Worm (Caenorhabditis elegans) whole organism, mixed stage, embryonic: ENCODE results near the gene T16D1.1.

ENCODE experiments used
- M03D4.4 ChIP-seq: sonication (generic microtip); optimal IDR thresholded peaks from 2 replicates; lab custom pipeline; 2017; ENCODE audit warnings: mild to moderate bottlenecking, missing genetic modification characterization, missing compliant biosample characterization
- blmp-1 ChIP-seq: fragments of 150-350 bp; optimal IDR thresholded peaks from 2 replicates; lab custom pipeline; 2014; ENCODE audit warnings: missing biosample characterization, missing genetic modification characterization
- ceh-39 ChIP-seq: fragments of 150-350 bp; optimal IDR thresholded peaks from 2 replicates; lab custom pipeline; 2014; ENCODE audit warnings: missing biosample characterization, missing genetic modification characterization
- ceh-43 ChIP-seq: fragments of 200-800 bp; sonication (Bioruptor generic); optimal IDR thresholded peaks from 2 replicates; lab custom pipeline; 2018; ENCODE audit warnings: mild to moderate bottlenecking, missing genetic modification characterization, moderate library complexity, missing compliant biosample characterization
- ceh-83 ChIP-seq: fragments of 200-800 bp; sonication (Bioruptor generic); optimal IDR thresholded peaks from 2 replicates; lab custom pipeline; 2018; ENCODE audit warnings: mild to moderate bottlenecking, missing genetic modification characterization, missing compliant biosample characterization
- ces-1 ChIP-seq: fragments of 150-350 bp; optimal IDR thresholded peaks from 2 replicates; lab custom pipeline; 2014; ENCODE audit warnings: missing biosample characterization, missing genetic modification reagents, missing genetic modification characterization
- cnd-1 ChIP-seq: fragments of 200-800 bp; sonication (Bioruptor generic); optimal IDR thresholded peaks from 2 replicates; lab custom pipeline; 2018; ENCODE audit warnings: mild to moderate bottlenecking, missing genetic modification characterization, missing compliant biosample characterization
- drap-1 ChIP-seq: fragments of 200-800 bp; sonication (Bioruptor generic); optimal IDR thresholded peaks from 3 replicates; lab custom pipeline; 2018; ENCODE audit warnings: mild to moderate bottlenecking, missing genetic modification characterization, missing compliant biosample characterization
- elt-1 ChIP-seq: sonication (generic microtip); optimal IDR thresholded peaks from 2 replicates; lab custom pipeline; 2017; ENCODE audit warnings: missing genetic modification characterization, mild to moderate bottlenecking, missing compliant biosample characterization, antibody characterized with exemption, moderate library complexity, borderline replicate concordance; ENCODE audit not compliant: insufficient read depth
- elt-3 ChIP-seq: fragments of 150-350 bp; optimal IDR thresholded peaks from 2 replicates; lab custom pipeline; 2014; ENCODE audit warnings: missing biosample characterization, missing genetic modification characterization
- flh-1 ChIP-seq: fragments of 200-800 bp; sonication (Bioruptor generic); optimal IDR thresholded peaks from 2 replicates; lab custom pipeline; 2018; ENCODE audit warnings: mild to moderate bottlenecking, missing genetic modification characterization, moderate library complexity, missing compliant biosample characterization
- ham-2 ChIP-seq: fragments of 200-800 bp; sonication (Bioruptor generic); optimal IDR thresholded peaks from 2 replicates; lab custom pipeline; 2018; ENCODE audit warnings: mild to moderate bottlenecking, missing genetic modification characterization, missing compliant biosample characterization
- hlh-1 ChIP-seq: fragments of 150-350 bp; optimal IDR thresholded peaks from 2 replicates; lab custom pipeline; 2014; ENCODE audit warnings: missing biosample characterization, missing genetic modification reagents, missing genetic modification characterization
- lin-13 ChIP-seq: fragments of 150-350 bp; optimal IDR thresholded peaks from 2 replicates; lab custom pipeline; 2014; ENCODE audit warnings: missing biosample characterization, missing genetic modification characterization
- lin-32 ChIP-seq: fragments of 200-800 bp; sonication (Bioruptor generic); optimal IDR thresholded peaks from 2 replicates; lab custom pipeline; 2018; ENCODE audit warnings: mild to moderate bottlenecking, missing genetic modification characterization, missing compliant biosample characterization
- lsy-2 ChIP-seq: fragments of 150-350 bp; optimal IDR thresholded peaks from 2 replicates; lab custom pipeline; 2014; ENCODE audit warnings: missing biosample characterization, missing genetic modification characterization
- mab-5 ChIP-seq: fragments of 150-350 bp; optimal IDR thresholded peaks from 2 replicates; lab custom pipeline; 2014; ENCODE audit warnings: missing biosample characterization, missing genetic modification characterization
- mls-2 ChIP-seq: sonication (generic microtip); optimal IDR thresholded peaks from 2 replicates; lab custom pipeline; 2016; ENCODE audit warnings: mild to moderate bottlenecking, missing genetic modification characterization, moderate library complexity, missing compliant biosample characterization
- nhr-237 ChIP-seq: fragments of 150-350 bp; optimal IDR thresholded peaks from 2 replicates; lab custom pipeline; 2014; ENCODE audit warnings: missing biosample characterization, missing genetic modification characterization
- nhr-28 ChIP-seq: fragments of 150-350 bp; optimal IDR thresholded peaks from 2 replicates; lab custom pipeline; 2014; ENCODE audit warnings: missing biosample characterization, missing genetic modification characterization
- pha-4 ChIP-seq: fragments of 150-350 bp; optimal IDR thresholded peaks from 2 replicates; lab custom pipeline; 2018; ENCODE audit warnings: missing biosample characterization, missing genetic modification reagents, missing genetic modification characterization
- sem-2 ChIP-seq: fragments of 200-800 bp; sonication (Bioruptor generic); optimal IDR thresholded peaks from 2 replicates; lab custom pipeline; 2018; ENCODE audit warnings: mild to moderate bottlenecking, missing genetic modification characterization, missing compliant biosample characterization
- sptf-1 ChIP-seq: sonication (generic microtip); optimal IDR thresholded peaks from 2 replicates; lab custom pipeline; 2017; ENCODE audit warnings: mild to moderate bottlenecking, missing genetic modification characterization, moderate library complexity, missing compliant biosample characterization
- tbx-8 ChIP-seq: fragments of 200-800 bp; sonication (Bioruptor generic); optimal IDR thresholded peaks from 2 replicates; lab custom pipeline; 2018; ENCODE audit warnings: mild to moderate bottlenecking, missing genetic modification characterization, moderate library complexity, missing compliant biosample characterization
- unc-120 ChIP-seq: sonication (generic microtip); optimal IDR thresholded peaks from 2 replicates; lab custom pipeline; 2017; ENCODE audit warnings: missing genetic modification characterization, missing compliant biosample characterization; ENCODE audit not compliant: poor library complexity, severe bottlenecking
- unc-39 ChIP-seq: fragments of 150-350 bp; optimal IDR thresholded peaks from 2 replicates; lab custom pipeline; 2014; ENCODE audit warnings: missing biosample characterization, missing genetic modification characterization
- unc-62 ChIP-seq: fragments of 150-350 bp; optimal IDR thresholded peaks from 2 replicates; lab custom pipeline; 2014; ENCODE audit warnings: missing biosample characterization, missing genetic modification reagents, missing genetic modification characterization
- zip-8 ChIP-seq: fragments of 150-350 bp; optimal IDR thresholded peaks from 2 replicates; lab custom pipeline; 2014; ENCODE audit warnings: missing biosample characterization, missing genetic modification characterization

T16D1.1 gene

ce11 chrII:5237699-5238098, 3.8 kb downstream of the T16D1.1 start:
- TF ChIP-seq elt-3, result no peak
- peak; percentile 2 for TF ChIP-seq sem-2 (GFP tag; lab: Kevin White, UChicago)

DNA sequence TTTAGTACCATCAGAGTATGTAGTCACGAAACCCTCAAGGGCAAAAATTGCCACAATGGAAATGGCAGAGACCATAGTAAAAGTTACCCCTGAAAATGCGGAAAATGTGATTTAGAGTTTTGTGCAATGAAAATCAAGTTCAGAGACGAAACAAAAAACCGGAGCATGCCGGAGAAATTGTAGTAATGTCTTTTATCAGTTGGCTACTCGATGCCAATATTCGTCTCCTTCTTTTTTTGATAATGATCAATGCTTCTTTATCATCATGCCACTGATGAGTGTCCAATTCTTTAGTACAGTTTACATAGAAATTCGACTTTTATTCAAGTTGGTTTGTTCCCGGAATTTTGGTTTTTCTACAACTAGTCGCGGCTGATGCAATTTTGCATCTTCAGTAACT, 5.7 kb downstream of the T16D1.1 start, which contains the start of gene pho-1:
pho-1 (minus strand) TSS at position 89 of the 400 bp plus-strand sequence.
- TF ChIP-seq unc-39 (no peak), mls-2 (no peak), M03D4.4 (tag; lab: Kevin White, UChicago) (no peak), cnd-1 (no peak), blmp-1 (tag; lab: Kevin White, UChicago) (no peak), ces-1 (GFP tag; lab: Kevin White, UChicago) (no peak), ceh-43 (GFP tag; lab: Kevin White, UChicago) (no peak), mab-5 (tag; lab: Kevin White, UChicago) (no peak), lin-13 (no peak), lin-32 (GFP tag; lab: Kevin White, UChicago) (no peak)
- TF ChIP-seq, all 35 proteins: peak for 0

DNA sequence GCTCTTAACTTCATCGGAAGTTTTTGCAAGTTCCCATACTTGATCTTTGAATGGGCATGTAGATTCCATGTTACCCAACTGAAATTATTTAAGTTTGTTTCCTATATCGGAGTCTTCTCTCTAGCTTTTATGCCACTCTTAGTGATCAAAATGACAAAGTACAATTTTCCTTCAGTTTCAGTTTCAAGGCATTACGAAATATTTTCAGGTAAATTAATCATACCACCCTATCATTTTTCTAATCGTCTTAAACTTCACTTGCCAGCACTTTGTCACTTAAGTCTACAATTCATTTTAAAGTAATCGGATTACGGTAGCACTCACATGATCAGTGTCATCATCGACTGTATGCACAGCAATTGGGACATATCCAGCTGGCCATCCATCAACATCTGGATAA, 6.7 kb downstream of the T16D1.1 start:
- no peak for TF ChIP-seq drap-1 (GFP tag; lab: Kevin White, UChicago)

ce11 chrII:5231111-5231510, 10.3 kb downstream of the T16D1.1 start, which contains the start of gene EGAP2.1:
TSS of gene EGAP2.1 (plus strand) at chrII:5231411.
- TF ChIP-seq blmp-1 (tag; lab: Kevin White, UChicago), result no peak
- TF ChIP-seq sem-2 (GFP tag; lab: Kevin White, UChicago), result no peak
- TF ChIP-seq sptf-1 (tag; lab: Kevin White, UChicago), result no peak
- no peak for TF ChIP-seq ceh-83 (GFP tag; lab: Kevin White, UChicago)
- TF ChIP-seq lsy-2, result no peak
- TF ChIP-seq zip-8 (tag; lab: Kevin White, UChicago), result no peak
- TF ChIP-seq elt-3, result no peak
- TF ChIP-seq M03D4.4 (tag; lab: Kevin White, UChicago), result peak; percentile 30
- no peak for TF ChIP-seq unc-39

DNA sequence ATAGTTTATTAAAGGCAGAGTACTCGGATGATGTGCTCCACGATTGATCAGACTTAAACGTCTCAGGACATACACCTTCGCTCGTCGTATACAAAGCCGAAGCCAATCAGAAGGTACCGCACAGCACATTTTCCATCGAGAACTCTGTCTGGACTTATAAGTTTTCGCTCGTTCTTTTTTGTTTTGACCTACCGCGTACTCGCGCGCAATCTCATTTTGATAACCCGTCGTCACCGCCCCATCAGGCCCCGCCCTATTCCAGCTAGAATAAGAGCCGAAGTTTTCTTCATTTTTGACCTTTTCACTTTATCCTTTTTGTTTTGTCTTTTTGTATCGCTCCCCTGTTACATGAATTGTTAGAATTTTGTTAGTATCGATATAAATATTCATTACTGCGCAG, 11.9 kb downstream of the T16D1.1 start, which contains the start of gene EGAP2.2:
EGAP2.2 (plus strand) TSS at position 301 of the 400 bp plus-strand sequence.
- no peak for TF ChIP-seq lin-13
- TF ChIP-seq M03D4.4 (tag; lab: Kevin White, UChicago), result no peak
- no peak for TF ChIP-seq tbx-8
- no peak for TF ChIP-seq ham-2
- TF ChIP-seq nhr-28 (tag; lab: Kevin White, UChicago), result no peak
- TF ChIP-seq elt-1 (tag; lab: Kevin White, UChicago), result no peak
- TF ChIP-seq lin-32 (GFP tag; lab: Kevin White, UChicago), result no peak
- TF ChIP-seq nhr-237 (tag; lab: Kevin White, UChicago), result no peak
- no peak for TF ChIP-seq hlh-1 (tag; lab: Kevin White, UChicago)
- TF ChIP-seq elt-3, result no peak
- TF ChIP-seq sptf-1 (tag; lab: Kevin White, UChicago), result no peak
- no peak for TF ChIP-seq mab-5 (tag; lab: Kevin White, UChicago)
- TF ChIP-seq unc-120, result no peak
- TF ChIP-seq blmp-1 (tag; lab: Kevin White, UChicago), result no peak

ce11 chrII:5228662-5229061, 12.8 kb downstream of the T16D1.1 start:
- no peak for TF ChIP-seq blmp-1 (tag; lab: Kevin White, UChicago)
- TF ChIP-seq mls-2, result peak; percentile 42
- TF ChIP-seq unc-62 (GFP tag; lab: Kevin White, UChicago), result peak; percentile 68
- peak; percentile 40 for TF ChIP-seq ham-2
- no peak for TF ChIP-seq lsy-2
- peak; percentile 17 for TF ChIP-seq ces-1 (GFP tag; lab: Kevin White, UChicago)
- no peak for TF ChIP-seq drap-1 (GFP tag; lab: Kevin White, UChicago)
- TF ChIP-seq cnd-1, result peak; percentile 12
- TF ChIP-seq nhr-237 (tag; lab: Kevin White, UChicago), result no peak
- no peak for TF ChIP-seq sem-2 (GFP tag; lab: Kevin White, UChicago)

DNA sequence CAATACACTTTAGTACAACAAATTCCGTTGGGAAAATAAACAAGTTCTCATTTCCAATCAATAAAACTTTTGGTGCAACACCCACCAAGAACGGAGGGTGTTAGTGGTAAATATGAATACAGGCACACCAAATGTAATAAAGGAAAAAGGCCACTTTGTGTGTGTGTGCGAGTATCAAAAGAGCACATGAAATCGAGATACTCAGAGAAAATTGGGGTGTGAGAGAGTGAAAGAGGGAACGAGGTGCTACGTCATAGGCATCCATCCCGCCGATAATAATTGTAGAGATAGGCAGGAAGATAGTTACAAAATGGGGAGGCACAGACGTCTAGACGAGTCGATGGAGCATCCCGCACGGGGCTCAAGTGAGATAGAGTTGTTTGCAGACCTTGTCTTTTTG, 13.7 kb downstream of the T16D1.1 start:
- TF ChIP-seq ceh-39 (peak; percentile 54), unc-120 (peak; percentile 33), ces-1 (GFP tag; lab: Kevin White, UChicago) (peak; percentile 89), flh-1 (GFP tag; lab: Kevin White, UChicago) (no peak), hlh-1 (tag; lab: Kevin White, UChicago) (peak; percentile 26), sptf-1 (tag; lab: Kevin White, UChicago) (peak; percentile 47), pha-4 (tag; lab: Kevin White, UChicago) (peak; percentile 52), unc-39 (no peak), unc-62 (GFP tag; lab: Kevin White, UChicago) (peak; percentile 37), mls-2 (peak; percentile 37)
